In genomic region chr3L:13288161-13288560, dm6 we compare ENCODE assay signal across 4 fruit fly cellular contexts.
TF ChIP-seq lines count a peak whose summit lies in the region.

No protein-coding gene starts in this region.

TF ChIP-seq in whole organism, adult, 20 proteins besides CTCF, POLR2A, EP300 and RAD21:
- TF ChIP-seq CG1620 (GFP tag; optimal IDR thresholded peaks at IDR 0.05; lab: Kevin White, UChicago) (no peak), tj (GFP tag; optimal IDR thresholded peaks at IDR 0.05; lab: Kevin White, UChicago) (peak; percentile 19)

TF ChIP-seq in whole organism, prepupa, 60 proteins besides CTCF, POLR2A, EP300 and RAD21 (continues in another document):
- TF ChIP-seq Eip75B (GFP tag; optimal IDR thresholded peaks at IDR 0.05; lab: Kevin White, UChicago) (peak; percentile 48), CG6163 (GFP tag; IDR thresholded peaks at IDR 0.05; lab: Robert Waterston, UW) (no peak), CG9139 (GFP tag; optimal IDR thresholded peaks at IDR 0.05; lab: Kevin White, UChicago) (no peak), fkh (GFP tag; optimal IDR thresholded peaks at IDR 0.05; lab: Kevin White, UChicago) (no peak), lz (GFP tag; optimal IDR thresholded peaks at IDR 0.05; lab: Kevin White, UChicago) (no peak), eg (GFP tag; IDR thresholded peaks at IDR 0.05; lab: Robert Waterston, UW) (no peak), dac (GFP tag; optimal IDR thresholded peaks at IDR 0.05; lab: Kevin White, UChicago) (no peak), spab (GFP tag; optimal IDR thresholded peaks at IDR 0.05; lab: Kevin White, UChicago) (peak; percentile 45), pdm3 (GFP tag; optimal IDR thresholded peaks at IDR 0.05; lab: Kevin White, UChicago) (peak; percentile 28), CG3919 (GFP tag; optimal IDR thresholded peaks at IDR 0.05; lab: Kevin White, UChicago) (no peak), Sox102F (GFP tag; optimal IDR thresholded peaks at IDR 0.05; lab: Kevin White, UChicago) (no peak), CG31627 (GFP tag; optimal IDR thresholded peaks at IDR 0.05; lab: Kevin White, UChicago) (no peak), CG8632 (GFP tag; optimal IDR thresholded peaks at IDR 0.05; lab: Kevin White, UChicago) (peak; percentile 14), cyc (GFP tag; optimal IDR thresholded peaks at IDR 0.05; lab: Kevin White, UChicago) (no peak), CG6808 (GFP tag; optimal IDR thresholded peaks at IDR 0.05; lab: Kevin White, UChicago) (peak; percentile 37), CG11762 (GFP tag; optimal IDR thresholded peaks at IDR 0.05; lab: Kevin White, UChicago; ENCODE audit: insufficient read depth) (no peak), Ets96B (tag; optimal IDR thresholded peaks at IDR 0.05; lab: Kevin White, UChicago) (peak; percentile 35), CG11902 (GFP tag; optimal IDR thresholded peaks at IDR 0.05; lab: Kevin White, UChicago) (no peak), Ets21C (GFP tag; optimal IDR thresholded peaks at IDR 0.05; lab: Kevin White, UChicago) (no peak), Blimp-1 (GFP tag; optimal IDR thresholded peaks at IDR 0.05; lab: Kevin White, UChicago) (no peak), topi (GFP tag; optimal IDR thresholded peaks at IDR 0.05; lab: Kevin White, UChicago) (no peak), CG11294 (GFP tag; IDR thresholded peaks at IDR 0.05; lab: Robert Waterston, UW) (no peak), CG10631 (GFP tag; optimal IDR thresholded peaks at IDR 0.05; lab: Kevin White, UChicago) (peak; percentile 39), acj6 (GFP tag; optimal IDR thresholded peaks at IDR 0.05; lab: Kevin White, UChicago) (peak; percentile 35), CG8319 (GFP tag; optimal IDR thresholded peaks at IDR 0.05; lab: Kevin White, UChicago) (no peak), CG15336 (GFP tag; IDR thresholded peaks at IDR 0.05; lab: Robert Waterston, UW) (no peak), salr (GFP tag; optimal IDR thresholded peaks at IDR 0.05; lab: Kevin White, UChicago) (no peak), vri (GFP tag; optimal IDR thresholded peaks at IDR 0.05; lab: Kevin White, UChicago) (no peak), Met (GFP tag; optimal IDR thresholded peaks at IDR 0.05; lab: Kevin White, UChicago) (no peak), CG6276 (GFP tag; optimal IDR thresholded peaks at IDR 0.05; lab: Kevin White, UChicago) (no peak), Eip78C (GFP tag; lab: Kevin White, UChicago) (peak; percentile 86)

TF ChIP-seq in whole organism, pupa, 21 proteins besides CTCF, POLR2A, EP300 and RAD21:
- TF ChIP-seq CG13204 (GFP tag; optimal IDR thresholded peaks at IDR 0.05; lab: Kevin White, UChicago) (no peak), CG9948 (tag; optimal IDR thresholded peaks at IDR 0.05; lab: Kevin White, UChicago) (peak; percentile 56), CG34367 (tag; optimal IDR thresholded peaks at IDR 0.05; lab: Kevin White, UChicago) (peak; percentile 36), Pif1B (GFP tag; optimal IDR thresholded peaks at IDR 0.05; lab: Kevin White, UChicago) (peak; percentile 42), CG8159 (tag; optimal IDR thresholded peaks at IDR 0.05; lab: Kevin White, UChicago) (peak; percentile 3), CG12605 (GFP tag; IDR thresholded peaks at IDR 0.05; lab: Robert Waterston, UW) (no peak), CG15710 (tag; optimal IDR thresholded peaks at IDR 0.05; lab: Kevin White, UChicago) (peak; percentile 68), CG17806 (tag; optimal IDR thresholded peaks at IDR 0.05; lab: Kevin White, UChicago) (peak; percentile 38), CG14655 (GFP tag; optimal IDR thresholded peaks at IDR 0.05; lab: Kevin White, UChicago) (peak; percentile 18), EcR (GFP tag; optimal IDR thresholded peaks at IDR 0.05; lab: Kevin White, UChicago) (peak; percentile 61)

TF ChIP-seq in whole organism, wandering third instar larva, 38 proteins besides CTCF, POLR2A, EP300 and RAD21:
- TF ChIP-seq dmrt93B (GFP tag; optimal IDR thresholded peaks at IDR 0.05; lab: Kevin White, UChicago) (no peak), brk (GFP tag; optimal IDR thresholded peaks at IDR 0.05; lab: Kevin White, UChicago) (no peak), OdsH (GFP tag; optimal IDR thresholded peaks at IDR 0.05; lab: Kevin White, UChicago) (no peak), tai (GFP tag; optimal IDR thresholded peaks at IDR 0.05; lab: Kevin White, UChicago) (no peak), fru (GFP tag; optimal IDR thresholded peaks at IDR 0.05; lab: Kevin White, UChicago) (peak; percentile 8), h (GFP tag; optimal IDR thresholded peaks at IDR 0.05; lab: Kevin White, UChicago) (peak; percentile 2), ey (GFP tag; optimal IDR thresholded peaks at IDR 0.05; lab: Kevin White, UChicago) (peak; percentile 7)
